Fruit fly (Drosophila melanogaster): ENCODE results near the gene Tlk.

The Tlk gene

DNA sequence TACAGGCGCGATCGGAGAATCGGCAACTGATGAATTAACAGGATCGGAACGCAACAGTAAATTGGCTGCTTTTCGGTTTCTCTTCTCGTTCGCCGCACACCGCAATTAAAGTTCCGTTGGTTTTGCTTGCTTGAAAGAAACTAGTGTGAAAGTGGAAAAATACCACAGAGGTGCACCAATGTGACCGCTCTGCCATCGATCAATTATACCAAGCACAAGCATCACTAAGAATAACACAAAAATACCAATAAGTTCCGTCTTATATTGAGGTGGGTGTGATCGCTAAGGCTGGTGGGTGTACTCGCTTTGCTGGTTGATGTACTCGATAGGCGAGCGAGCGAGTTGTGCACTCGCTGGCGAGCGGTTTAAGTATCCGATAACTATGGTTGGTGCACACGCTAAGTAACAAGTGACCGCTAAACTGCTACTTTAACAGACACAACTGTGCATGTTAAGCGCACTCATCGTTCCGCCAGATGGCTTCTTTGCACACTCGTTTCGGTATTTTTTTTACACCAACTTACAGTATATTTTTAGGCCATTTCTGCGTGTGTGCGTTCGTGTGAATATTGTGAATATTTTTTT, at the start of gene Tlk, which contains the start of gene Rala:
TSS of gene Tlk (plus strand) at position 528 of the 585 bp plus-strand sequence.
TSS of gene Rala (minus strand) at position 156 of the 585 bp plus-strand sequence.
- TF ChIP-seq CTCF (optimal IDR thresholded peaks at IDR 0.05), result peak; percentile 97 to 99
- no peak for TF ChIP-seq CG8478 (optimal IDR thresholded peaks at IDR 0.05)

DNA sequence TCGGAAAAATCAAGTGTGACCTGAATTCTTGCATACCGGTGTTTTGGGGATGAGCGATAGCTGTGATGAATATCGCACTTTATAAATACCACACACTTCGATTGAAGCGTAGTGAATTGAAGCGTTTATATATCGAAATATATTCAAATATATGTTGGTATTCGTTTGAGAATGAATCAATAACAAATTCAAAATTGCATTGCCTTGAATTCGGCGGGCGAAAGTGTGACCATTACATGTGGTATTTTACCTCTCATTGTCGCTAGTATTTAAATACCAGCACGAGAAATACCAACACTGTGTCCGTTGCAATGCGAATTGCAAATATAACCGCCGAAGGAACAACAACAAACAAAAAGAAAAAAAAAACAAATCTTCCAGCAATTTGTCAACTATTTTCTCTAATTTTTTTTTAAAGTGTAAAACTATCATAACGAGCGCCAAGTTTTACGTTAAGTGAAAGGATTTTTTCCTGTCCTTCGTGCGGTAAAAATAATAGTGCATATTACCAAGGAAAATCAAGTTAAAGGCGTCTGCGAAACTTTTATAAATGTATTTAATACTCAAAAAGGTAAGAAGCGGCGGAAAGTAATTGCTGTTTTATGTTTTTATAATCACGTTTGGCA, 48.2 kb upstream of the Tlk start, which contains the start of the genes Parg and Mnt:
TSS of gene Parg (minus strand) at position 34 of the 626 bp plus-strand sequence.
TSS of gene Mnt (plus strand) at position 333 of the 626 bp plus-strand sequence.
- TF ChIP-seq CTCF (optimal IDR thresholded peaks at IDR 0.05), result no peak
- TF ChIP-seq CG8478 (optimal IDR thresholded peaks at IDR 0.05), result peak; percentile 17

dm6 chrX:3672095-3672995, 47.5 kb upstream of the Tlk start:
- no peak for TF ChIP-seq CTCF (optimal IDR thresholded peaks at IDR 0.05)
- peak; percentile 55 for TF ChIP-seq CG8478 (optimal IDR thresholded peaks at IDR 0.05)

DNA sequence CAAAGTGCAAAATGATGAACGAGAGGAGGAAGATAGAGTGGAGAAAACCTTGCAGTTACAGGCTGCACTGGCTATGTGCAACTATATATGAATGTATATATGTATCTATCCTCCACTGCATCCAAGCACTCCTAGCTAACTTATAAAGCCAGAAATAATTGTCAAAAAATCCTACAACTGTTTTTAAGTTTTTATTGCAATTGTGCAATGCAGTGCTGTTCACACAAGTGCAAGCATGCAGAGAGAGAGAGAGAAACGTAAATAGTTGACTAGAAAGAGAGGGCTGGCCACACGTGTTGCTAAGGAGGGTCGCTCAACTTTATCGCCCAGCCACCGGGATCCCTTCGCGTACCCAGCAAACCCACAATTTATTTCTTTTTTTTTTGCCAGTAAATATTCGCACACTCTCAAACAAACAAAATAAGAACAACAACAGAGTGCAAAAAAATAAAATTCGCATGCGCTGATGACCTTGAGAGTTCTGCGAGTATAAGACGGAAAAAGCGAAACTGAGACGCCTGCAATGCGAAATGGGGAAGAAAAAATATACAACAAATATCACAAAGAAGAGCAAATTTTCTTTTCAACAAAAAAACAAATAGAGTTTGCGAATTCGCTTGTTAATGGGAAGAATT, 46.0 kb upstream of the Tlk start:
- no peak for TF ChIP-seq CG8478 (optimal IDR thresholded peaks at IDR 0.05)
- TF ChIP-seq CTCF (optimal IDR thresholded peaks at IDR 0.05), result no peak

dm6 chrX:3674829-3675228, 45.0 kb upstream of the Tlk start:
- TF ChIP-seq CG8478 (optimal IDR thresholded peaks at IDR 0.05), result no peak
- peak; percentile 77 to 79 for TF ChIP-seq CTCF (optimal IDR thresholded peaks at IDR 0.05)

DNA sequence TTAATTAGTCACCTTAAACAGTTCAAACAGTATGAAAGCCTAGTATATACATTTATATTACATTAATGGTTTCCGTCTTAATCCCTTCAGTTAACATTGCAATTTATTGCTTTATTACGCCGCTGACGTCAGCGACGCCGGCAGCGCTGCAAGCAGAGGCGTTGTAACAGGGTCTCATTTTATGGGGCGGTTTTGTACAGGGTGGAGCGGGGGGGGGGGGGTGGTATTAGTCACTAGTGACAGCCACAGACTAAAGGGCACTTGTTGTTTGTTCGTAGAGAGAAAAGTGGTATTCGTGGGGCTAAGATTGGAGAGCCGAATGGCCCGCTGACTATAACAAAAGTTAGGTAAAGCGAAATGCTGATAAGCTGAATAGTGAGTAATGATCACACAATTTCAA, 44.3 kb upstream of the Tlk start:
- TF ChIP-seq CG8478 (optimal IDR thresholded peaks at IDR 0.05) (no peak), CTCF (optimal IDR thresholded peaks at IDR 0.05) (no peak)

DNA sequence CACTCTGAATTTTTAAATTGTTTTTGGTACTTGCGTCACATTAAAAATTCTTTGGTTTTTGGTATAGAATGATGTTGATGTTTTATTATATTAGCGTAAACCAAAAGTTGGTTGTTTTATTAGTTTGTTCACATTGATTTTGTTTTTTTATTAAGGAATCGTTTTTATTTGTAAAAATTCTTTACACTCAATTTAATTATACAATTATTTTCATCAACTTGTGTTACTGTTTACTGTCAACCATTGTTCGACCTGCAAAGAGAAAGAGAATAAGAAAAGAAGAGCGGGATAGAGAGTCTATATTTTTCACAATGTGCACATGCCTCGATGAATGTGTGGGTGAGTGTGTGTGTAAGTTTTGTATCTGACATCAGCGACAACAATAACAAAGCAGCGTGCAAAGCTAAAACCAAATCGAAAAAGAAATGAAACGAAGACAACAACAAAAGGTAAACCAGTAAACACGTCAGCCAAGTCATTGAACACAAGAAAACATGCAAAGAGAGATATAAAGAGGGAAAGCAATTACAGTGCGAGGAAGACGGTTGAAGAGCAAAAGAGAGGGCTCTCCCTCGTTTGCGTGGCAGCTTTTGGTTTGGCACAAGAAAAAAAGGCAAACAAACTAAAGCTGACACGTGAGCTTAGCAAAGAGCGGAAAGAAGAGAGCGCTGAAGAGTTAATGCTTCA, 43.2 kb upstream of the Tlk start:
- no peak for TF ChIP-seq CTCF (optimal IDR thresholded peaks at IDR 0.05)
- TF ChIP-seq CG8478 (optimal IDR thresholded peaks at IDR 0.05), result no peak

DNA sequence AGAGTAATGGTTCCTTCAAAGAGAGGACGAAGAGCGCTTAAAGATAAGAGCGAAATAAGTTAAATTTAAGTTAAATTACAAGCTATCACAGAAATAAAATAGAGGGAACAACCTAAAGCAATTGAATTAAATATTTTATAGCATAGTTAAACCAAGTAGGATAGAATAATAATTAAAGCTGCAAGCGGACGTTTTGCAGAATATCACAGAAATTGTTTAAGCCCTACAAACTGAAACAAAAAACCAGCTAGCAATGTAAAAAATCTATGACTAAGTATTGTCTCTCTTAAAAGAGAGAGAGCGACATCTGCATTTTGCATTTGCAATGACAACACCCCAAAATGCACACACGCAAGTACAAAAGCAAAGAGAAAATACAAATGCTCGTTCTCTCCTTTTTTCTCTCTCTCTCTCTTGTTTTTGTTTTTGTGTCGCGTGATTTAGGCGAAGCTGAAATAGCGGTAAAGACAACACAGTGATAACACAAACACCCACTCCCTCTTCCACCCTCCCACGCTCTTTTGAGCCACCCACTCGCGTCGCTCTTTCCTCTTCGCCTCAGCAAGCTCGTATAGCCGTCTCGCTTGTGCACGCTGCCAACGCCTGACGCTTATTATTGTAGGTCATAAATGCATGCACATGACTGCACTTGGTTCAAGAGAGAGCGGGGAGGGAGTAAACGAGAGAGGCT, 42.5 kb upstream of the Tlk start:
- TF ChIP-seq CG8478 (optimal IDR thresholded peaks at IDR 0.05) (no peak), CTCF (optimal IDR thresholded peaks at IDR 0.05) (no peak)

DNA sequence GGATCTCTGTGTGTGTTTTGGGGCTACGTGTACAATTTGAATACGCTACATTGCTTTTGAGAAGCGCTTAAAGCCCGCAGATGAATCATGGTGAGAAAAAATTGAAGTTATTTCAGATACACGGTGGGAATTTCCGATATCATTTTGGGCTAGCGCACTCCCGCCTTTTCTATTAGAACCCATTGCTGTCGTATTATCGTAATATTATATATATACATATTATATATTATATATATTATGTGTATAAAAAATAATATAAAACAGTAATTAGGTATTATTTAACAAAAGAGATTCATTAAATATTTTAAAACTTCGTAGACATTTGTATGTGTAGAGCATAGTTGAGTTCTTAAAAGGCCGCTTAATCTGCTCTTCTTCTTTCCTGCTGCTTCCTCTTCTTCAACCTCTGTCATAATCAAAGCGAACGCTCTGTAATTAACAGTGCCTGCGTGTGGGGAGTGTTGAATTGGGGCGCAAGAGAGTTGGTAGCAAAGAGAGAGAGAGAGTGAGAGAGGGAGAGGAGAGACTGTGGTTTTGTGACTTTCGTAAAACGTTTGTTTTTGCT, 41.9 kb upstream of the Tlk start:
- TF ChIP-seq CTCF (optimal IDR thresholded peaks at IDR 0.05) (no peak), CG8478 (optimal IDR thresholded peaks at IDR 0.05) (no peak)

dm6 chrX:3679921-3680702, 39.7 kb upstream of the Tlk start:
- TF ChIP-seq CG8478 (optimal IDR thresholded peaks at IDR 0.05) (no peak), CTCF (optimal IDR thresholded peaks at IDR 0.05) (no peak)

DNA sequence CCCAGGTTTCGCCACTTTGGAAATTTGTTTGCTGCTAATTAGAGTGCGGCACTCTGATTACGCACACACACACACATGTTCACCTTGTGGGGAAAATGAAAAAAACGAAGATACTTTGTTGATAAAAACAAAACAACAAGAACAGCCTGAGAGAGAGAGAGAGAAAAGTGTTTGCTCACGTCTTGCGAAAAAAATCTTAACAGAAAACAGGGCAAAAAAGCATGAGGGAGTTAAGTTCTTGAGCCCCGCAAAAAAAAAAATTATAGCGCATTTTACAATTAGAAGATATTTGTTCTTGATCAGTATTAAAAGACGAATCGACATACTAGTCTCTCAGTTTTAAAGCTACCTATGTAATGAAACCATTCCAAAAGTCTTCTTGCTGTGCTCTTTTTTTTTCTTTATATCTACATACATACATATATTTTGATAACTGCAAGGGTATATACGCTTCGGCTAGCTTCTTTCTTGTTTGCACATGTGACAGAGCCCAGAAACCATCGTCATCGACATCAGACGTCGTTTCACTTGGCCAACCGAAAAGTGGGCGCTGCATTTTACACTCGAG, 39.0 kb upstream of the Tlk start:
- TF ChIP-seq CTCF (optimal IDR thresholded peaks at IDR 0.05) (no peak), CG8478 (optimal IDR thresholded peaks at IDR 0.05) (no peak)

DNA sequence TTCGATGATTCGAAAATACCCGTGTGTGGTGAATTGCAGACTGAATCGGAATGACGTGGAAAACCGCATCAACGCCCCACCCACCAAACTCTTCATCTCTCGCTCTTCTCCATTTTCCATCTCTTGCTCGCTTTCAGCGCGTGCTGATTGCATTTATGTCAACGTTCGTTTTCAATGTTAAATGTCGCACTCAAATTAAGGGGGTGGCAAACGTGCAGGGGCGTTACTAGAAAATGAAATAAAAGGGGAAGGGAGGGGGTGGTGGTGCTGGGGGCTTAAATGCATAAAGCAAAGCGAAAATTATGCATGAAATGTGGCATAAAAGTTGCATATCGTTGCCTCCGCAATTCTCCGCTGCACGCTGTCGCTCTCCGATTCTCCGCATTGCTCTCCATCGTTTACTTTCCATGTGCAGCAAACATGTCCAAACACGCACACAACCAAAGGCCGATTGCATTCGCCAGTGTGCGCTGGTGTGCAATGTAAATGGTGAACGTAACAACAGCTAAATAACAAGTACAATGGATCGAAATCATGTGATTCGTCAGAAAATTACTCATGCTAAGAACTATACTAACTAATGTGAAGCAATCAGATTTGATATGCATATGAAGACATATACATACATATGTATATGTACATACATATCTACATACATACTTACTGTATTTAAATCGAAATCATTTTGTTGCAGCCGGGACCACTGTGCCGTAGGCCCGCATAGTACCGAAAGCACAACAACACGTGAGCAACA, 37.9 kb upstream of the Tlk start:
- TF ChIP-seq CG8478 (optimal IDR thresholded peaks at IDR 0.05), result no peak
- TF ChIP-seq CTCF (optimal IDR thresholded peaks at IDR 0.05), result no peak

All from S2 (cell line).